Fruit fly (Drosophila melanogaster): ENCODE measurements around the gene CG17746.

CG17746 gene

DNA sequence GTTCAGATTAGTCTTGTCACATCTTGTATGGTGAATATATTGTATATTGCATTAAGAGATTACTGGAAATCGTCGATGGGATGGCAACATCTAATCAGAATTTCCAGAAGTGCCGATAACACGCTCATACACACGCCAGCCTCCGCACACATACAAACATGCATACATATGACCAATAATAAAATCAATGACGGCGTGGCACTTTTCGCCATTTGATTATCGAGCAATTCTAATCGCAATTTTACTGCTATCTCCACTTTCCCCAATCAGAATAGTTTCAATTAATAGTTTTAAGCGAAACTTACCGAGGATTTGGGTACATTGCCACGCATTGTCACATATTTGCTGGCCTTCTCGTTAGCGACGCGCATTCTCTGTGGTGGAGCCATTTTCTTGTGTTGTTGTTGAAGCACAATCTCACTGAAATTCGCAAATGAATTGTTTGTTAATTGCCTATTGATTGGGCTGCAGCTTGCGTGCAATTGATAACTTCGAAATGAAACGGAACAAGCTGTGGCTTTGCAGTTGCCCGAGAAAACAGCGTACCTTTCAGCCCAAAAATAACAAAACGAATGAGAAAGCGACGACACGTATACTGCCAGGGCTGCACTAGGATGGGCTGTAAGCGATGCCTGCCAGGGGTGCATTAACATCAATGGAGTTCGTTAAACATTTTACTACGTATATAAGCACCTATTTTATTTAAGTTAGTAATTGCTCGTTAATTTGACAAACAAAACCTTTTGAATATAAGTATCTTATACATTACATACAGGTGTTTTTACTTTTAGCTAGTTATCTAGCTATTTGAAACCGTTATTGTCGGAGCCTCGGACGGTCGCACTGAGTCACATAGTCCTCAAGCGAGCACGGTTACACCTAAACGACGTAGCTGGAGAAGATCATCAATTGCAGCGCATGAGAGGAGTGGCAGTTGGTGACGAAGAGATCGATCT, 40.7 kb downstream of the CG17746 start, which contains the start of the genes CG32276 and gry (continued):
- TF ChIP-seq CG6175 (GFP tag; IDR thresholded peaks at IDR 0.05) (0 out of 3 replicates have a peak, but pooled peaks have one; percentile 12), nmo (GFP tag; optimal IDR thresholded peaks at IDR 0.05) (peak; percentile 84), cwo (GFP tag; optimal IDR thresholded peaks at IDR 0.05) (peak; percentile 61), Dip3 (GFP tag; optimal IDR thresholded peaks at IDR 0.05) (peak; percentile 71), Ets97D (GFP tag; optimal IDR thresholded peaks at IDR 0.05) (peak; percentile 90), lab (GFP tag; optimal IDR thresholded peaks at IDR 0.05) (peak; percentile 87), CG4404 (GFP tag; IDR thresholded peaks at IDR 0.05) (peak; percentile 33; the same call in 1 of the 2 replicates), disco-r (GFP tag; optimal IDR thresholded peaks at IDR 0.05) (peak; percentile 80), luna (GFP tag; optimal IDR thresholded peaks at IDR 0.05) (no peak), CG12391 (tag; optimal IDR thresholded peaks at IDR 0.05) (peak; percentile 91), CG8765 (GFP tag; IDR thresholded peaks at IDR 0.05) (peak; percentile 71), CG10321 (GFP tag; IDR thresholded peaks at IDR 0.05) (no peak), bigmax (GFP tag; optimal IDR thresholded peaks at IDR 0.05) (no peak), Aef1 (GFP tag; IDR thresholded peaks at IDR 0.05) (peak; percentile 70), HLH3B (GFP tag; IDR thresholded peaks at IDR 0.05) (peak; percentile 54), CG1603 (tag; optimal IDR thresholded peaks at IDR 0.05) (peak; percentile 86), E2f1 (GFP tag; IDR thresholded peaks at IDR 0.05) (peak; percentile 53), CG8944 (GFP tag; optimal IDR thresholded peaks at IDR 0.05) (peak; percentile 82), Hand (GFP tag; optimal IDR thresholded peaks at IDR 0.05) (no peak), Bteb2 (GFP tag; optimal IDR thresholded peaks at IDR 0.05) (peak; percentile 79), CG17359 (tag; optimal IDR thresholded peaks at IDR 0.05) (peak; percentile 62), CG1792 (GFP tag; optimal IDR thresholded peaks at IDR 0.05) (no peak), CG3163 (GFP tag; optimal IDR thresholded peaks at IDR 0.05) (peak; percentile 61), NK7.1 (GFP tag; optimal IDR thresholded peaks at IDR 0.05) (peak; percentile 33), klu (GFP tag; IDR thresholded peaks at IDR 0.05) (peak; percentile 46; the same call in 1 of the 2 replicates), cato (GFP tag; optimal IDR thresholded peaks at IDR 0.05; ENCODE audit: borderline replicate concordance) (peak; percentile 60), CG11085 (GFP tag; IDR thresholded peaks at IDR 0.05) (0 out of 2 replicates have a peak, but pooled peaks have one; percentile 27), org-1 (GFP tag; optimal IDR thresholded peaks at IDR 0.05) (peak; percentile 30), CG18619 (GFP tag; optimal IDR thresholded peaks at IDR 0.05) (peak; percentile 60), Max (GFP tag; optimal IDR thresholded peaks at IDR 0.05) (peak; percentile 88), CG10565 (GFP tag; optimal IDR thresholded peaks at IDR 0.05) (peak; percentile 26), Abd-B (GFP tag; optimal IDR thresholded peaks at IDR 0.05) (peak; percentile 43), CG10267 (tag; optimal IDR thresholded peaks at IDR 0.05) (peak; percentile 82), CG34376 (GFP tag; optimal IDR thresholded peaks at IDR 0.05) (peak; percentile 75), gce (GFP tag; IDR thresholded peaks at IDR 0.05) (no peak), dmrt11E (tag; optimal IDR thresholded peaks at IDR 0.05) (peak; percentile 67), fd102C (GFP tag; optimal IDR thresholded peaks at IDR 0.05) (peak; percentile 18), CG12942 (GFP tag; optimal IDR thresholded peaks at IDR 0.05) (peak; percentile 71), CG3407 (GFP tag; optimal IDR thresholded peaks at IDR 0.05) (peak; percentile 33), CG7987 (GFP tag; optimal IDR thresholded peaks at IDR 0.05) (peak; percentile 74), chm (GFP tag; IDR thresholded peaks at IDR 0.05) (peak; percentile 74), sob (GFP tag; IDR thresholded peaks at IDR 0.05) (peak; percentile 82), cas (GFP tag; IDR thresholded peaks at IDR 0.05) (peak; percentile 54; the same call in 1 of the 2 replicates), sens (GFP tag) (peak; percentile 94), repo (GFP tag; optimal IDR thresholded peaks at IDR 0.05) (peak; percentile 57), nau (GFP tag; optimal IDR thresholded peaks at IDR 0.05) (no peak), CG11504 (tag; optimal IDR thresholded peaks at IDR 0.05) (no peak), CG12071 (GFP tag; optimal IDR thresholded peaks at IDR 0.05) (no peak)

Measured in whole organism, embryonic.